Worm (Caenorhabditis elegans): ENCODE measurements around the gene vars-1.

Gene vars-1

DNA sequence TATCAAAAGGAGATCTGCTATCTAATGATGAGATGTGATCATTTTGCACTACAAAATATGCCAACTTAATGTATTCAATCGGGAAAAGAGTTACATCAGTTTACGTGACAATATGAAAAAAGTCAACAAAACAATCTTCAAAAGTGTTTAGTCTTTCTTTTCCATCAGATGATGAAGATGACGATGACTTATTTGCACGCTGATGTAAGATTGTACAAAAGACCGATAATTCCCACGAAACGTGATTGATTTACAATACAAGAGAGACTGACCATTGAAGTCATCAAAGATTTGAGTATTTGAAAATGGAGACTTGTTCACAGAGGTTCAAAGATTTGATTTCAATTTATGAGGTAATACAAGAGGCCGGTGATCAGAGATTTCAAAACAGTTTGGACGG lies 6.0 kb upstream of the vars-1 start:
- TF ChIP-seq hmg-11 (tag; optimal IDR thresholded peaks at IDR 0.05) (no peak), ceh-16 (tag; optimal IDR thresholded peaks at IDR 0.05) (no peak), nhr-28 (tag; optimal IDR thresholded peaks at IDR 0.05) (no peak), ztf-11 (tag; optimal IDR thresholded peaks at IDR 0.05) (no peak), lsy-12 (tag; optimal IDR thresholded peaks at IDR 0.05) (no peak), fkh-2 (tag; optimal IDR thresholded peaks at IDR 0.05) (no peak), nhr-25 (tag; optimal IDR thresholded peaks at IDR 0.05) (peak; percentile 3), elt-1 (tag; optimal IDR thresholded peaks at IDR 0.05) (peak; percentile 80), nhr-43 (tag; optimal IDR thresholded peaks at IDR 0.05; ENCODE audit: poor library complexity, severe bottlenecking) (peak; percentile 2), nhr-77 (tag; optimal IDR thresholded peaks at IDR 0.05) (no peak), nhr-76 (tag; optimal IDR thresholded peaks at IDR 0.05) (no peak), nhr-12 (tag; optimal IDR thresholded peaks at IDR 0.05) (no peak), ztf-4 (tag; optimal IDR thresholded peaks at IDR 0.05) (no peak), unc-62 (GFP tag; optimal IDR thresholded peaks at IDR 0.05) (no peak), lin-15B (tag; optimal IDR thresholded peaks at IDR 0.05) (no peak), pha-4 (tag; optimal IDR thresholded peaks at IDR 0.05) (no peak), skn-1 (tag; optimal IDR thresholded peaks at IDR 0.05) (no peak), aly-2 (tag; optimal IDR thresholded peaks at IDR 0.05) (no peak), daf-12 (tag; optimal IDR thresholded peaks at IDR 0.05) (no peak), ama-1 (optimal IDR thresholded peaks at IDR 0.05) (no peak), egl-5 (tag; optimal IDR thresholded peaks at IDR 0.05) (no peak), egl-27 (tag; optimal IDR thresholded peaks at IDR 0.05) (no peak)

ce11 chrV:8026343-8026742 lies 4.9 kb upstream of the vars-1 start, which contains the start of gene F43H9.4:
F43H9.4 (plus strand) TSS chrV:8026708.
- TF ChIP-seq nhr-23 (tag; optimal IDR thresholded peaks at IDR 0.05) (peak; percentile 28), ama-1 (optimal IDR thresholded peaks at IDR 0.05) (no peak), fos-1 (tag; optimal IDR thresholded peaks at IDR 0.05) (no peak), nhr-43 (tag; optimal IDR thresholded peaks at IDR 0.05; ENCODE audit: poor library complexity, severe bottlenecking) (peak; percentile 85), elt-2 (tag; optimal IDR thresholded peaks at IDR 0.05) (no peak), lsy-12 (tag; optimal IDR thresholded peaks at IDR 0.05) (no peak), elt-3 (tag; optimal IDR thresholded peaks at IDR 0.05) (peak in 1 of 3 experiments; percentile 10), snpc-4 (tag; optimal IDR thresholded peaks at IDR 0.05) (no peak), hmg-11 (tag; optimal IDR thresholded peaks at IDR 0.05) (no peak), nhr-11 (tag; optimal IDR thresholded peaks at IDR 0.05) (no peak), R02D3.7 (tag; optimal IDR thresholded peaks at IDR 0.05) (no peak), fkh-10 (GFP tag; optimal IDR thresholded peaks at IDR 0.05) (no peak), mdl-1 (tag; optimal IDR thresholded peaks at IDR 0.05) (peak; percentile 49)

DNA sequence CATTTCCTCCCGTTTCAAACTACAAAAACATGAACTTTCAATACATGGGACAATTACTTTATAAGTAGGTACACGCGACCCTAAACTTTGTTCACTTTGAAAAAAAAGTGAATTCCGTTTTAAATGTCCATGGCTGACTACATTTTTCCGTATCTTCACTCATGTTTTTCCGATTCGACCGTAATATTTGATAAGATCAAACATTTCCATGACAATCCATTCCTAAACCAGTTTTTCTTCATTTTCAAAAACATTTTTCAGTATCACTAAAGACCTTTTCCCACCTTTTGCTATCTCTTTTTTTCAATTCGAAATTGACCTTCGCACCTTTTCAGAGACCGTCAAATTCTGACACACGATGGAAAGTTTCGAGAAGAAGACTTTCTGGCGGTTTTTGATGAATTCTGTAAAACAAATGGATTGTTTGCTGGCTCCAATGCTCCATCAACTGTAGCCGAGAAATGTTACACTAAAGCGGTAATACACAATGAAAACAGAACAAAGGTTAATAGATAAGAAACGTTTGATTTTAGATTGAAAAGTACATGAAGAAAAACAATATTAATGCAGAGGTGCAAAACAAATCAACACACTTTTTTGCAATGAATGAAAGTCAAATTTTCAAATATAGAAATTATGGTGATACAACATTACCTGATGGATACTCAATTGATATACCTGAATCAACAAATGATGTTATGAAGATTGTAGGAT lies 3.6 kb upstream of the vars-1 start:
- TF ChIP-seq elt-1 (tag; optimal IDR thresholded peaks at IDR 0.05) (peak; percentile 16), nhr-43 (tag; optimal IDR thresholded peaks at IDR 0.05; ENCODE audit: poor library complexity, severe bottlenecking) (peak; percentile 21), elt-3 (tag; optimal IDR thresholded peaks at IDR 0.05) (peak in 1 of 3 experiments; percentile 78), sea-2 (GFP tag; optimal IDR thresholded peaks at IDR 0.05) (no peak), nhr-28 (tag; optimal IDR thresholded peaks at IDR 0.05) (no peak), jun-1 (tag; optimal IDR thresholded peaks at IDR 0.05) (no peak)

DNA sequence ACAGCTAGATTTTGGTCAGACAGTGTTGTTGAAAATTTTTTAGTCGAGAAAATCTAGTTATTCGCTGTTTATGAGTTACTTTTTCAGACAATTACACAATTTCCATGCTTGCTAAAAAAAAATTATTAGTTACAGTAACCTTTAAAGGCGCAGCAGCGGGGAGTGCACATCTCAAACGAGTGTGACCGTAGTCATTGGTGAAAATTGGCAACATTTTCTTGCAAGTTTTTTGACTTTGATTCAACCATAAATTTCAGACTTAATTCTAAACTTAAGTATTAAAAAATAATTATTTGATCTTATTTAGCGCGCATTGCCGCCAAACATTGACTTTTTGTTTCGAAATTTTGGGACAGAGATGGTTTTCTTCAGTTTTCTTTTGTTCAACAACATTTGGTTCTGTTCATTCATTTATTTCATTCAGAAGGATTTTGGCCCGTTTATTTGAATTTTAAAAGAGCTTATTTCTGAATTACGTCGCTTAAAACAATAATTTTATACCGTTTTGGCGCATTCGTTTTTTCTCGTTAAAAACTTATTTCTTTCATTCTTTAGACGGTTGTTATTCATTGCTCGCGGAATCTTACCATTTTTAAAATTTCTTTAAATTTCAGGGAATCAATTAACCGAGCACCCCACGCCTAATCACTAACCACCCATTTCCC lies 2.3 kb upstream of the vars-1 start, which contains the start of gene oma-2:
TSS of gene oma-2 (plus strand) at position 615 of the 665 bp plus-strand sequence.
- TF ChIP-seq nhr-43 (tag; optimal IDR thresholded peaks at IDR 0.05; ENCODE audit: poor library complexity, severe bottlenecking) (peak; percentile 57), nhr-11 (tag; optimal IDR thresholded peaks at IDR 0.05) (no peak), ceh-16 (tag; optimal IDR thresholded peaks at IDR 0.05) (no peak)

ce11 chrV:8034811-8035210 lies 3.6 kb downstream of the vars-1 start, which contains the start of gene algn-12:
algn-12 (plus strand) TSS chrV:8035111.
- TF ChIP-seq fos-1 (tag; optimal IDR thresholded peaks at IDR 0.05) (no peak), sea-2 (GFP tag; optimal IDR thresholded peaks at IDR 0.05) (no peak)
